Worm (Caenorhabditis elegans): ENCODE results near the gene T07A9.12.

DNA sequence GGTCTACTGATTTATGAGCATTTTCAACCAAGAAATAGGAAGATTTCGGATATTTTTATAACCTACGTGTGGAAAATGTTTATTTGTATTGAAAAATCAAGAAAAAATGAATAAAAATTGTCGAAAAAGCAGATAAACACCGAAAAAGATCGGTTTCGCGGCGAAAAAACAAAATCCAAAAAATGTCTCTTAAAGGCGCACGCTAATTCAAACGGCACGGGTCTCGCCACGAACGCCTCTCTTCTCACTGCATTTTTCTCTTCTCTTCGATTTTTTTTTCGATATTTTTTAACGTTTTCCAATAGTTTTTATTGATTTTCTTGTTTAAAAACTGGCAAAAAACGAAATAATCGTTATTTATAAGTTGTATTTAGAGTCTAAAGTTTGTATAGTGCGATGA, 14.9 kb downstream of the T07A9.12 start:
- TF ChIP-seq tab-1 (GFP tag; IDR thresholded peaks at IDR 0.05) (no peak), flt-1 (GFP tag; IDR thresholded peaks at IDR 0.05) (no peak), ref-1 (GFP tag; conservative IDR thresholded peaks at IDR 0.05) (no peak), klf-2 (GFP tag; conservative IDR thresholded peaks at IDR 0.05) (no peak), T22C8.4 (GFP tag; IDR thresholded peaks at IDR 0.05) (no peak)

Data from whole organism, midembryonic.